Worm (Caenorhabditis elegans) whole organism, L3 larva: ENCODE measurements around the gene cest-8.

Experiments used
- R02D3.7 ChIP-seq: fragments of 150-350 bp; optimal IDR thresholded peaks from 2 replicates; lab custom pipeline; 2014; ENCODE audit warnings: missing biosample characterization, missing genetic modification characterization
- ZK546.5 ChIP-seq: sonication (generic microtip); optimal IDR thresholded peaks from 2 replicates; lab custom pipeline; 2017; ENCODE audit warnings: missing biosample characterization, missing genetic modification characterization
- aly-2 ChIP-seq: fragments of 150-350 bp; optimal IDR thresholded peaks from 2 replicates; lab custom pipeline; 2014; ENCODE audit warnings: missing biosample characterization, missing genetic modification characterization
- ama-1 ChIP-seq: fragments of 150-350 bp; optimal IDR thresholded peaks from 2 replicates; lab custom pipeline; 2018
- ceh-16 ChIP-seq: sonication (generic microtip); optimal IDR thresholded peaks from 2 replicates; lab custom pipeline; 2017; ENCODE audit warnings: missing biosample characterization, missing genetic modification characterization
- ceh-28 ChIP-seq: fragments of 150-350 bp; optimal IDR thresholded peaks from 2 replicates; lab custom pipeline; 2014; ENCODE audit warnings: missing biosample characterization, missing genetic modification reagents, missing genetic modification characterization
- ceh-82 ChIP-seq: fragments of 150-350 bp; optimal IDR thresholded peaks from 2 replicates; lab custom pipeline; 2014; ENCODE audit warnings: missing biosample characterization, missing genetic modification characterization
- ceh-9 ChIP-seq: sonication (generic microtip); optimal IDR thresholded peaks from 2 replicates; lab custom pipeline; 2018; ENCODE audit warnings: missing biosample characterization, missing genetic modification characterization
- daf-12 ChIP-seq: fragments of 150-350 bp; optimal IDR thresholded peaks from 2 replicates; lab custom pipeline; 2014; ENCODE audit warnings: missing biosample characterization, missing genetic modification reagents, missing genetic modification characterization
- egl-27 ChIP-seq: sonication (generic microtip); optimal IDR thresholded peaks from 4 replicates; lab custom pipeline; 2017; ENCODE audit warnings: missing biosample characterization, missing genetic modification reagents, missing genetic modification characterization
- egl-5 ChIP-seq: fragments of 150-350 bp; optimal IDR thresholded peaks from 2 replicates; lab custom pipeline; 2017; ENCODE audit warnings: missing biosample characterization, missing genetic modification reagents, missing genetic modification characterization, inconsistent platforms
- elt-1 ChIP-seq: fragments of 150-350 bp; optimal IDR thresholded peaks from 2 replicates; lab custom pipeline; 2014; ENCODE audit warnings: missing biosample characterization, missing genetic modification characterization
- elt-2 ChIP-seq: sonication (generic microtip); optimal IDR thresholded peaks from 2 replicates; lab custom pipeline; 2016; ENCODE audit warnings: missing genetic modification reagents, mild to moderate bottlenecking, missing genetic modification characterization, missing compliant biosample characterization
- eor-1 ChIP-seq, 2 experiments: fragments of 150-350 bp; optimal IDR thresholded peaks; 2 replicates each; lab custom pipeline; 2014 to 2018; ENCODE audit warnings: missing biosample characterization in 2 of 2, missing genetic modification characterization in 2 of 2
- fkh-10 ChIP-seq: sonication (generic microtip); optimal IDR thresholded peaks from 2 replicates; lab custom pipeline; 2017; ENCODE audit warnings: missing biosample characterization, missing genetic modification reagents, missing genetic modification characterization
- fkh-2 ChIP-seq: fragments of 150-350 bp; optimal IDR thresholded peaks from 2 replicates; lab custom pipeline; 2014; ENCODE audit warnings: missing biosample characterization, missing genetic modification reagents, missing genetic modification characterization
- fos-1 ChIP-seq: fragments of 150-350 bp; optimal IDR thresholded peaks from 2 replicates; lab custom pipeline; 2014; ENCODE audit warnings: missing biosample characterization, missing genetic modification characterization
- hmg-11 ChIP-seq: sonication (generic microtip); optimal IDR thresholded peaks from 2 replicates; lab custom pipeline; 2016; ENCODE audit warnings: missing genetic modification characterization, missing compliant biosample characterization
- jun-1 ChIP-seq: fragments of 150-350 bp; optimal IDR thresholded peaks from 2 replicates; lab custom pipeline; 2014; ENCODE audit warnings: missing biosample characterization, missing genetic modification reagents, missing genetic modification characterization
- lin-15B ChIP-seq: fragments of 150-350 bp; optimal IDR thresholded peaks from 2 replicates; lab custom pipeline; 2014; ENCODE audit warnings: missing biosample characterization, missing genetic modification characterization
- lin-39 ChIP-seq: fragments of 150-350 bp; optimal IDR thresholded peaks from 2 replicates; lab custom pipeline; 2018; ENCODE audit warnings: missing biosample characterization, missing genetic modification reagents, missing genetic modification characterization
- lsy-12 ChIP-seq: sonication (generic microtip); optimal IDR thresholded peaks from 2 replicates; lab custom pipeline; 2016; ENCODE audit warnings: mild to moderate bottlenecking, missing genetic modification characterization, missing compliant biosample characterization
- mdl-1 ChIP-seq: fragments of 150-350 bp; optimal IDR thresholded peaks from 2 replicates; lab custom pipeline; 2014; ENCODE audit warnings: missing biosample characterization, missing genetic modification characterization
- mml-1 ChIP-seq: fragments of 150-350 bp; sonication (generic microtip); optimal IDR thresholded peaks from 3 replicates; lab custom pipeline; 2014; ENCODE audit warnings: missing biosample characterization, missing genetic modification characterization
- nfya-1 ChIP-seq: sonication (generic microtip); optimal IDR thresholded peaks from 2 replicates; lab custom pipeline; 2017; ENCODE audit warnings: missing genetic modification characterization, mild to moderate bottlenecking, missing compliant biosample characterization, antibody characterized with exemption, moderate library complexity; ENCODE audit not compliant: insufficient read depth
- nhr-11 ChIP-seq: fragments of 150-350 bp; optimal IDR thresholded peaks from 2 replicates; lab custom pipeline; 2014; ENCODE audit warnings: missing biosample characterization, missing genetic modification characterization
- nhr-12 ChIP-seq: fragments of 150-350 bp; optimal IDR thresholded peaks from 2 replicates; lab custom pipeline; 2014; ENCODE audit warnings: missing biosample characterization, missing genetic modification characterization
- nhr-23 ChIP-seq: fragments of 150-350 bp; optimal IDR thresholded peaks from 2 replicates; lab custom pipeline; 2014; ENCODE audit warnings: missing biosample characterization, missing genetic modification reagents, missing genetic modification characterization
- nhr-237 ChIP-seq: fragments of 150-350 bp; optimal IDR thresholded peaks from 2 replicates; lab custom pipeline; 2014; ENCODE audit warnings: missing biosample characterization, missing genetic modification characterization
- nhr-25 ChIP-seq: sonication (generic microtip); optimal IDR thresholded peaks from 2 replicates; lab custom pipeline; 2017; ENCODE audit warnings: missing biosample characterization, missing genetic modification characterization
- nhr-28 ChIP-seq: fragments of 150-350 bp; optimal IDR thresholded peaks from 2 replicates; lab custom pipeline; 2014; ENCODE audit warnings: missing biosample characterization, missing genetic modification characterization
- nhr-43 ChIP-seq: sonication (generic microtip); optimal IDR thresholded peaks from 2 replicates; lab custom pipeline; 2016; ENCODE audit warnings: mild to moderate bottlenecking, missing genetic modification characterization, missing compliant biosample characterization; ENCODE audit not compliant: poor library complexity, severe bottlenecking
- nhr-67 ChIP-seq: fragments of 150-350 bp; optimal IDR thresholded peaks from 2 replicates; lab custom pipeline; 2014; ENCODE audit warnings: missing biosample characterization, missing genetic modification characterization
- nhr-76 ChIP-seq: fragments of 150-350 bp; sonication (generic microtip); optimal IDR thresholded peaks from 5 replicates; lab custom pipeline; 2014; ENCODE audit warnings: missing biosample characterization, missing genetic modification characterization
- nhr-77 ChIP-seq: fragments of 150-350 bp; optimal IDR thresholded peaks from 2 replicates; lab custom pipeline; 2014; ENCODE audit warnings: missing biosample characterization, missing genetic modification characterization
- pha-4 ChIP-seq: fragments of 150-350 bp; optimal IDR thresholded peaks from 2 replicates; lab custom pipeline; 2014; ENCODE audit warnings: missing biosample characterization, missing genetic modification reagents, missing genetic modification characterization
- pqm-1 ChIP-seq: fragments of 150-350 bp; optimal IDR thresholded peaks from 2 replicates; lab custom pipeline; 2017; ENCODE audit warnings: missing biosample characterization, missing genetic modification characterization, inconsistent platforms
- sea-2 ChIP-seq: fragments of 150-350 bp; sonication (generic microtip); optimal IDR thresholded peaks from 4 replicates; lab custom pipeline; 2014; ENCODE audit warnings: missing biosample characterization, missing genetic modification reagents, missing genetic modification characterization
- skn-1 ChIP-seq: fragments of 150-350 bp; optimal IDR thresholded peaks from 2 replicates; lab custom pipeline; 2014; ENCODE audit warnings: missing biosample characterization, missing genetic modification characterization
- snpc-4 ChIP-seq: fragments of 150-350 bp; optimal IDR thresholded peaks from 2 replicates; lab custom pipeline; 2014; ENCODE audit warnings: missing biosample characterization, missing genetic modification characterization
- tbx-2 ChIP-seq: sonication (generic microtip); optimal IDR thresholded peaks from 2 replicates; lab custom pipeline; 2016; ENCODE audit warnings: mild to moderate bottlenecking, missing genetic modification characterization, missing compliant biosample characterization
- unc-39 ChIP-seq: sonication (generic microtip); optimal IDR thresholded peaks from 4 replicates; lab custom pipeline; 2017; ENCODE audit warnings: missing biosample characterization, missing genetic modification characterization
- unc-62 ChIP-seq: fragments of 150-350 bp; sonication (generic microtip); optimal IDR thresholded peaks from 4 replicates; lab custom pipeline; 2014; ENCODE audit warnings: missing biosample characterization, missing genetic modification reagents, missing genetic modification characterization
- zag-1 ChIP-seq: fragments of 150-350 bp; optimal IDR thresholded peaks from 2 replicates; lab custom pipeline; 2014; ENCODE audit warnings: missing biosample characterization, missing genetic modification characterization
- ztf-11 ChIP-seq: fragments of 150-350 bp; optimal IDR thresholded peaks from 2 replicates; lab custom pipeline; 2014; ENCODE audit warnings: missing biosample characterization, missing genetic modification characterization
- ztf-4 ChIP-seq: fragments of 150-350 bp; optimal IDR thresholded peaks from 2 replicates; lab custom pipeline; 2014; ENCODE audit warnings: missing biosample characterization, missing genetic modification characterization

Gene cest-8

ce11 chrX:12219477-12219876, at the start of gene cest-8:
Gene cest-8, plus strand, starts transcription at chrX:12219660.
- TF ChIP-seq skn-1 (tag; lab: Kevin White, UChicago) = peak; percentile 53
- no peak for TF ChIP-seq nhr-11 (tag; lab: Kevin White, UChicago)
- peak; percentile 4 for TF ChIP-seq pha-4 (tag; lab: Kevin White, UChicago)

- TF ChIP-seq zag-1 (tag; lab: Kevin White, UChicago) (no peak), sea-2 (GFP tag; lab: Kevin White, UChicago) (no peak), ceh-82 (no peak), daf-12 (tag; lab: Kevin White, UChicago) (no peak), egl-5 (tag; lab: Kevin White, UChicago) (peak; percentile 48), ztf-4 (tag; lab: Kevin White, UChicago) (no peak), egl-27 (tag; lab: Kevin White, UChicago) (peak; percentile 41), eor-1 (tag; optimal IDR thresholded peaks at IDR 0.05; lab: Kevin White, UChicago) (no peak), ceh-9 (tag; lab: Kevin White, UChicago) (no peak), nhr-12 (tag; lab: Kevin White, UChicago) (no peak), ZK546.5 (tag; lab: Kevin White, UChicago) (no peak), nhr-77 (tag; lab: Kevin White, UChicago) (no peak), lin-15B (tag; lab: Kevin White, UChicago) (peak; percentile 7), elt-1 (peak; percentile 71), nhr-76 (tag; lab: Kevin White, UChicago) (no peak), snpc-4 (tag; lab: Kevin White, UChicago) (no peak), nfya-1 (tag; lab: Kevin White, UChicago) (peak; percentile 90), lin-39 (tag; lab: Kevin White, UChicago) (peak; percentile 97), nhr-23 (peak; percentile 76), nhr-25 (tag; lab: Kevin White, UChicago) (peak; percentile 88), unc-39 (no peak), lsy-12 (tag; lab: Kevin White, UChicago) (peak; percentile 9), nhr-43 (tag; lab: Kevin White, UChicago) (peak; percentile 37), pqm-1 (tag; lab: Kevin White, UChicago) (peak; percentile 41), mml-1 (no peak), tbx-2 (peak; percentile 5), nhr-67 (tag; lab: Kevin White, UChicago) (no peak), nhr-237 (tag; lab: Kevin White, UChicago) (no peak), aly-2 (no peak), unc-62 (peak; percentile 55), nhr-11 (tag; lab: Kevin White, UChicago) (peak; percentile 56), fkh-10 (GFP tag; lab: Kevin White, UChicago) (peak; percentile 56), hmg-11 (tag; lab: Kevin White, UChicago) (peak; percentile 93), fkh-2 (tag; lab: Kevin White, UChicago) (no peak), pha-4 (tag; lab: Kevin White, UChicago) (peak; percentile 85), R02D3.7 (tag; lab: Kevin White, UChicago) (no peak), jun-1 (tag; lab: Kevin White, UChicago) (peak; percentile 36), ztf-11 (tag; lab: Kevin White, UChicago) (no peak), mdl-1 (tag; lab: Kevin White, UChicago) (peak; percentile 51), skn-1 (tag; lab: Kevin White, UChicago) (peak; percentile 58), ama-1 (lab: Kevin White, UChicago) (peak; percentile 81), elt-2 (tag; lab: Kevin White, UChicago) (peak; percentile 57), ceh-28 (tag; lab: Kevin White, UChicago) (peak; percentile 39), nhr-28 (tag; lab: Kevin White, UChicago) (no peak), fos-1 (tag; lab: Kevin White, UChicago) (no peak), ceh-16 (tag; lab: Kevin White, UChicago) (no peak)
Measured at ce11 chrX:12171631-12172348, 47.7 kb upstream of the cest-8 start, which contains the start of gene F57G12.1. Gene F57G12.1, minus strand, starts transcription at chrX:12171681.
